Fruit fly (Drosophila melanogaster): ENCODE data around the gene CG4073.
A peak's percentile ranks its signal among the peaks of the same experiment; 100 is the strongest.

The CG4073 gene

DNA sequence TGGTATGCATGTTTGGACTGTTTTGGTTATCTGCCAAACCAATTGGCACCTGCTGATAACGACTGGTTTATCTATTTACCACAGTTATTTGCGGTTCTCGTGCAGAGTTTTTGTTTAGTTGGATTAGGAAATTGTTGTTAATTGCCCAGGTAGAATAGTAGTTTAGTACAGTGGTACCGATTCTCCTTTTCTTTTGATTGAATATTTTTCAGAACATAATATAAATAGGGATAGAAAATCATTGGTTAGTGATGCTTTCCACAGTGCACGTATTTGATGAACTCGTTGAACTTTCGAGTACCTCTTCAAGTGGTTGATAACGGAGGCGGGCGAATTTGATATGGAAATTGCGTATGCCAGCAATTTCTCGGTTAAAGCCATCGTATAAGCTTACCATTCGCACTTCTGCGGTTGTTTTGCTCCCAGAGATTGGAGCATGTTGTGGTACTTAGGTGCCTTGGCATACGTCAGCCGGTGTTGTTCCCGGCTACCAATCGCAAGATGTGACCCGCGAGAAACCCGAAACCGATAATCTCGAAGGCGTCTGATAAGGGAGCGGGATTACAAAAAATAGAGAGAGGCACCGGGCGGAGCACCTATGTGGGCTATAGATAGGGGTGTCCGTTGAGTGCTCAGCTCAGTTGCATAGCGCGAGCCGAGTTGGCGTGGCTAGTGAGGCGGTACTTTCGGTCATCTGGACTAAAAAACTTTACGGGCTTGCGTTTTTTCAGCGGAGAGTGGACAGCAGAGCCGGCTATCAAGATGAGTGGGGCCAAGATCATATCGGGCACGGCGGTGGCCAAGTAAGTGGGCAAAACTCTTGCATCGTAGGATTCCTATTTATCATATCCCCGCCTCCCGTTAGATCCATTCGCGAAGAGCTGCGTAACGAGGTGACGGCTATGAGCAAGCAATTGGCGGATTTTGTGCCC is 15.3 kb upstream of the CG4073 start (continued):
- TF ChIP-seq hkb (optimal IDR thresholded peaks at IDR 0.05) (no peak), hkb (GFP tag; IDR thresholded peaks at IDR 0.05) (0 out of 2 replicates have a peak, but pooled peaks have one; percentile 8), phol (tag; optimal IDR thresholded peaks at IDR 0.05) (no peak), pita (GFP tag; optimal IDR thresholded peaks at IDR 0.05) (no peak), zfh2 (GFP tag; optimal IDR thresholded peaks at IDR 0.05) (peak; percentile 45), CG4424 (GFP tag; optimal IDR thresholded peaks at IDR 0.05) (no peak), CG30403 (GFP tag; optimal IDR thresholded peaks at IDR 0.05) (peak; percentile 11), CG17612 (GFP tag; IDR thresholded peaks at IDR 0.05) (no peak), tup (GFP tag; optimal IDR thresholded peaks at IDR 0.05) (no peak), wdn (GFP tag; IDR thresholded peaks at IDR 0.05) (no peak), CG4820 (GFP tag; optimal IDR thresholded peaks at IDR 0.05) (no peak), gt (GFP tag; IDR thresholded peaks at IDR 0.05) (no peak), ems (GFP tag; optimal IDR thresholded peaks at IDR 0.05) (no peak), slou (GFP tag; optimal IDR thresholded peaks at IDR 0.05) (no peak), Hmr (GFP tag; optimal IDR thresholded peaks at IDR 0.05) (peak; percentile 71), CG10431 (GFP tag; optimal IDR thresholded peaks at IDR 0.05) (no peak), CG17328 (GFP tag; IDR thresholded peaks at IDR 0.05) (no peak), tgo (GFP tag; IDR thresholded peaks at IDR 0.05) (no peak), CG11247 (GFP tag; IDR thresholded peaks at IDR 0.05) (no peak), CG14860 (GFP tag; IDR thresholded peaks at IDR 0.05; ENCODE audit: partially characterized antibody) (no peak), ase (GFP tag; IDR thresholded peaks at IDR 0.05) (no peak), so (GFP tag; IDR thresholded peaks at IDR 0.05) (peak; percentile 23; the same call in 2 of the 3 replicates), crc (GFP tag; optimal IDR thresholded peaks at IDR 0.05) (no peak), CG15479 (GFP tag; optimal IDR thresholded peaks at IDR 0.05) (peak; percentile 77), ttk (GFP tag; IDR thresholded peaks at IDR 0.05) (no peak), CG17361 (GFP tag; IDR thresholded peaks at IDR 0.05) (no peak), CG33557 (GFP tag; optimal IDR thresholded peaks at IDR 0.05) (no peak), Neu2 (GFP tag; optimal IDR thresholded peaks at IDR 0.05; ENCODE audit: borderline replicate concordance) (no peak), CG12236 (GFP tag; optimal IDR thresholded peaks at IDR 0.05) (no peak), mirr (GFP tag; optimal IDR thresholded peaks at IDR 0.05) (peak; percentile 90), peb (GFP tag; IDR thresholded peaks at IDR 0.05) (no peak), cwo (GFP tag; optimal IDR thresholded peaks at IDR 0.05) (peak; percentile 72), twi (tag; optimal IDR thresholded peaks at IDR 0.05) (no peak), CG8089 (GFP tag; optimal IDR thresholded peaks at IDR 0.05) (no peak), Hey (tag; optimal IDR thresholded peaks at IDR 0.05) (peak; percentile 76), Fer1 (GFP tag; optimal IDR thresholded peaks at IDR 0.05) (peak; percentile 57), Hr3 (GFP tag; optimal IDR thresholded peaks at IDR 0.05) (no peak), Doc3 (GFP tag; IDR thresholded peaks at IDR 0.05; ENCODE audit: partially characterized antibody) (no peak), CG16815 (GFP tag; optimal IDR thresholded peaks at IDR 0.05) (no peak), CG10959 (GFP tag; IDR thresholded peaks at IDR 0.05) (no peak), row (GFP tag; IDR thresholded peaks at IDR 0.05) (peak; percentile 51; the same call in 1 of the 3 replicates), fd102C (GFP tag; optimal IDR thresholded peaks at IDR 0.05) (no peak), pan (optimal IDR thresholded peaks at IDR 0.05) (no peak), pan (GFP tag; optimal IDR thresholded peaks at IDR 0.05 in 1 of 2, IDR thresholded peaks at IDR 0.05 in 1 of 2) (peak in 1 of 2 experiments; percentile 25), Max (GFP tag; optimal IDR thresholded peaks at IDR 0.05) (no peak), CG6854 (GFP tag; optimal IDR thresholded peaks at IDR 0.05) (no peak), luna (GFP tag; optimal IDR thresholded peaks at IDR 0.05) (no peak), CG6683 (GFP tag; optimal IDR thresholded peaks at IDR 0.05) (no peak), Med (GFP tag) (peak; percentile 69), nau (GFP tag; optimal IDR thresholded peaks at IDR 0.05) (no peak)
